Worm (Caenorhabditis elegans) whole organism, L3 larva: ENCODE data around the gene fli-1.

ENCODE experiments used
- fkh-2 ChIP-seq: fragments of 150-350 bp; optimal IDR thresholded peaks from 2 replicates; lab custom pipeline; 2014; ENCODE audit warnings: missing biosample characterization, missing genetic modification reagents, missing genetic modification characterization
- nhr-11 ChIP-seq: fragments of 150-350 bp; optimal IDR thresholded peaks from 2 replicates; lab custom pipeline; 2014; ENCODE audit warnings: missing biosample characterization, missing genetic modification characterization
- nhr-43 ChIP-seq: sonication (generic microtip); optimal IDR thresholded peaks from 2 replicates; lab custom pipeline; 2016; ENCODE audit warnings: mild to moderate bottlenecking, missing genetic modification characterization, missing compliant biosample characterization; ENCODE audit not compliant: poor library complexity, severe bottlenecking
- nhr-76 ChIP-seq: fragments of 150-350 bp; sonication (generic microtip); optimal IDR thresholded peaks from 5 replicates; lab custom pipeline; 2014; ENCODE audit warnings: missing biosample characterization, missing genetic modification characterization
- pha-4 ChIP-seq: fragments of 150-350 bp; optimal IDR thresholded peaks from 2 replicates; lab custom pipeline; 2014; ENCODE audit warnings: missing biosample characterization, missing genetic modification reagents, missing genetic modification characterization
- pqm-1 ChIP-seq: fragments of 150-350 bp; optimal IDR thresholded peaks from 2 replicates; lab custom pipeline; 2017; ENCODE audit warnings: missing biosample characterization, missing genetic modification characterization, inconsistent platforms
- zag-1 ChIP-seq: fragments of 150-350 bp; optimal IDR thresholded peaks from 2 replicates; lab custom pipeline; 2014; ENCODE audit warnings: missing biosample characterization, missing genetic modification characterization
- ztf-11 ChIP-seq: fragments of 150-350 bp; optimal IDR thresholded peaks from 2 replicates; lab custom pipeline; 2014; ENCODE audit warnings: missing biosample characterization, missing genetic modification characterization

ce11 chrIII:8717231-8717694 lies 33.7 kb upstream of the fli-1 start, which contains the start of gene mrpl-11:
- TF ChIP-seq nhr-76 (tag; lab: Kevin White, UChicago) = no peak
- TF ChIP-seq nhr-43 (tag; lab: Kevin White, UChicago) = no peak
- TF ChIP-seq pqm-1 = no peak
- TF ChIP-seq fkh-2 = no peak
- no peak for TF ChIP-seq nhr-11 (tag; lab: Kevin White, UChicago)
- no peak for TF ChIP-seq zag-1 (tag; lab: Kevin White, UChicago)
- TF ChIP-seq pha-4 (tag; lab: Kevin White, UChicago) = no peak
- TF ChIP-seq ztf-11 (tag; lab: Kevin White, UChicago) = no peak
